Worm (Caenorhabditis elegans) whole organism, young adult: ENCODE data around the gene ptl-1.

Experiments used
- F57C9.4 ChIP-seq: sonication (generic microtip); optimal IDR thresholded peaks from 2 replicates; lab custom pipeline; 2017; ENCODE audit warnings: mild to moderate bottlenecking, missing genetic modification characterization, missing compliant biosample characterization
- Y53F4B.3 ChIP-seq: fragments of 200-800 bp; sonication (Bioruptor generic); IDR thresholded peaks from 2 replicates; pipeline ENCODE4 v1.3.6; 2022; ENCODE audit warnings: missing genetic modification reagents, missing genetic modification characterization, missing compliant biosample characterization
- Y53G8AR.9 ChIP-seq: fragments of 200-800 bp; sonication (Bioruptor generic); conservative IDR thresholded peaks from 2 replicates; pipeline ENCODE4 v1.3.6; 2022; ENCODE audit warnings: missing genetic modification reagents, missing genetic modification characterization, missing compliant biosample characterization
- Y79H2A.3 ChIP-seq: fragments of 200-800 bp; sonication (Bioruptor generic); conservative IDR thresholded peaks from 2 replicates; pipeline ENCODE4 v1.3.6; 2022; ENCODE audit warnings: missing genetic modification reagents, missing genetic modification characterization, missing compliant biosample characterization
- ama-1 ChIP-seq, 3 experiments: fragments of 150-350 bp in 1 of 3; sonication (generic microtip) in 2 of 3; optimal IDR thresholded peaks; 2 replicates each; lab custom pipeline; 2014 to 2018; ENCODE audit warnings: missing biosample characterization in 2 of 3, missing genetic modification characterization in 2 of 3, missing genetic modification reagents in 2 of 3
- hmg-1.2 ChIP-seq: fragments of 200-800 bp; sonication (Bioruptor generic); IDR thresholded peaks from 2 replicates; pipeline ENCODE4 v1.3.6; 2022; ENCODE audit warnings: missing genetic modification reagents, missing genetic modification characterization, missing compliant biosample characterization
- lag-1 ChIP-seq: fragments of 200-800 bp; sonication (Bioruptor generic); IDR thresholded peaks from 2 replicates; pipeline ENCODE4 v1.3.6; 2022; ENCODE audit warnings: missing genetic modification reagents, missing genetic modification characterization, missing compliant biosample characterization
- let-526 ChIP-seq: fragments of 200-800 bp; sonication (Bioruptor generic); IDR thresholded peaks from 2 replicates; pipeline ENCODE4 v1.3.6; 2022; ENCODE audit warnings: missing genetic modification reagents, missing genetic modification characterization, missing compliant biosample characterization
- let-607 ChIP-seq, 2 experiments: fragments of 200-800 bp in 1 of 2; sonication (Bioruptor generic) in 1 of 2; sonication (generic microtip) in 1 of 2; optimal IDR thresholded peaks; 2 replicates each; lab custom pipeline; 2016 to 2018; ENCODE audit warnings: mild to moderate bottlenecking in 2 of 2, missing compliant biosample characterization in 2 of 2, missing genetic modification characterization in 2 of 2, moderate library complexity in 2 of 2, missing genotype in 1 of 2
- lir-1 ChIP-seq: fragments of 200-800 bp; sonication (Bioruptor generic); conservative IDR thresholded peaks from 2 replicates; pipeline ENCODE4 v1.3.6; 2022; ENCODE audit warnings: missing genetic modification reagents, missing genetic modification characterization, missing compliant biosample characterization
- madf-8 ChIP-seq: fragments of 200-800 bp; sonication (Bioruptor generic); conservative IDR thresholded peaks from 2 replicates; pipeline ENCODE4 v1.3.6; 2022; ENCODE audit warnings: missing genetic modification reagents, missing genetic modification characterization, missing compliant biosample characterization
- mel-28 ChIP-seq: sonication (generic microtip); optimal IDR thresholded peaks from 2 replicates; lab custom pipeline; 2016; ENCODE audit warnings: borderline replicate concordance, mild to moderate bottlenecking, missing genetic modification characterization, missing compliant biosample characterization
- rpc-1 ChIP-seq, 2 experiments: fragments of 150-350 bp in 1 of 2; sonication (generic microtip) in 1 of 2; optimal IDR thresholded peaks; 2 replicates each; lab custom pipeline; 2014 to 2018; ENCODE audit warnings: missing biosample characterization in 1 of 2, missing genetic modification characterization in 1 of 2, missing genetic modification reagents in 1 of 2, missing genotype in 1 of 2
- snpc-1.1 ChIP-seq: sonication (generic microtip); optimal IDR thresholded peaks from 2 replicates; lab custom pipeline; 2017; ENCODE audit warnings: missing genetic modification characterization, mild to moderate bottlenecking, missing compliant biosample characterization, antibody characterized with exemption, moderate library complexity, missing genotype, missing genetic modification reagents; ENCODE audit not compliant: insufficient read depth
- snpc-4 ChIP-seq, 5 experiments: fragments of 150-350 bp in 1 of 5; sonication (generic microtip) in 4 of 5; optimal IDR thresholded peaks; 2 replicates each; lab custom pipeline; 2014 to 2018; ENCODE audit warnings: missing genetic modification characterization in 5 of 5, missing biosample characterization in 3 of 5, antibody characterized with exemption in 2 of 5, mild to moderate bottlenecking in 2 of 5, missing compliant biosample characterization in 2 of 5, missing genotype in 2 of 5, moderate library complexity in 2 of 5, missing genetic modification reagents in 1 of 5
- tbp1 ChIP-seq: fragments of 200-800 bp; sonication (Bioruptor generic); optimal IDR thresholded peaks from 2 replicates; lab custom pipeline; 2018; ENCODE audit warnings: mild to moderate bottlenecking, missing genetic modification characterization, missing compliant biosample characterization
- tbx-9 ChIP-seq: sonication (generic microtip); optimal IDR thresholded peaks from 2 replicates; lab custom pipeline; 2016; ENCODE audit warnings: borderline replicate concordance, missing genetic modification characterization, inconsistent platforms, missing compliant biosample characterization
- tlf-1 ChIP-seq: fragments of 200-800 bp; sonication (Bioruptor generic); optimal IDR thresholded peaks from 2 replicates; lab custom pipeline; 2018; ENCODE audit warnings: mild to moderate bottlenecking, missing genetic modification characterization, missing compliant biosample characterization
- unc-130 ChIP-seq: sonication (generic microtip); optimal IDR thresholded peaks from 2 replicates; lab custom pipeline; 2016; ENCODE audit warnings: missing genetic modification reagents, missing genetic modification characterization, missing compliant biosample characterization
- unc-62 ChIP-seq: fragments of 150-350 bp; optimal IDR thresholded peaks from 2 replicates; lab custom pipeline; 2014; ENCODE audit warnings: missing biosample characterization, missing genetic modification reagents, missing genetic modification characterization
- zfh-2 ChIP-seq: fragments of 200-800 bp; sonication (Bioruptor generic); conservative IDR thresholded peaks from 2 replicates; pipeline ENCODE4 v1.3.6; 2022; ENCODE audit warnings: missing genetic modification reagents, missing genetic modification characterization, missing compliant biosample characterization

Gene ptl-1

DNA sequence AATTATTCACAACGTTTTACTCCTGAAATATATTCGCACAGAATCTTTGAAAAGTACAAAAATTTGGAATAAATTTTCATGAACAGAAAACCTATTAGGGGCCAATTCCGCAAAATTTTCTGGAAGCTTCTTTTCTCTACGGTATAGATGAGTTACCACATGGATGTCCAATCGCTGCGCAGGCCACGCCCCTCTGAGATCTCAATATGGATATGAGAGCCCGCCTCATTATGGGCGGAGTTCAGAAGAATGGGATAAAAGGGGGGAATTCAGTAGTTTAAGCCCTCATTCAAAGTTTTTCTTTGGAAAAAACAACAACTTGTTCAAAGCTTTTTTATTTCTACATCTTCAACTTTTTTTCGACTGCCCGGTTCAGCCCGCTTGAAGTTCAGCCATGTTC is 46.6 kb downstream of the ptl-1 start, which contains the start of gene daf-7:
Gene daf-7 (plus strand): TSS at position 301 of the 400 bp plus-strand sequence.
- TF ChIP-seq unc-130 (GFP tag; lab: Kevin White, UChicago) (no peak), mel-28 (tag; lab: Kevin White, UChicago) (no peak)
- TF ChIP-seq, all 124 proteins: peak for 0

DNA sequence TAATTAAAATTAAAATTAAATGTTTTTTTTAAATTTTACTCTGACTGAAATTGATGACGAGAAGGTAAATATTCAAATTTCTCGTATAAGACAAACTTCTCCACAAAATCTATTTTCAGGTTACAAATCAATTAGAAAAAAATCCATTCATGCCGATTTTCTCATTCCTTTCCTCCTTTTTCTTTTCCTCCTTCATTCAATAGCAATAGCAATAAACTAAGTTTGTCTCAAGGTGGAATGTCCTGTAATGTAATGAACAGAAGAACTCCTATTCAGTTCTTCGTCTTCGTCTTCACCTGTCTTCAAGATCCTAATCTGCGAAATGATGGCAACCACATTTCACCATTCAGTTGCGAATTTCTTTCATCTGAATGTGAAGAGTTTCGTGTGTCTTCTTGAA is 50.9 kb downstream of the ptl-1 start, which contains the start of gene dac-1:
Gene dac-1 (plus strand): TSS at position 301 of the 400 bp plus-strand sequence.
- no peak for TF ChIP-seq Y53G8AR.9 (GFP tag; lab: Robert Waterston, UW)
- TF ChIP-seq lag-1 (GFP tag; lab: Robert Waterston, UW) = no peak
- no peak for TF ChIP-seq Y53F4B.3
- no peak for TF ChIP-seq unc-62 (GFP tag; lab: Kevin White, UChicago)
- no peak for TF ChIP-seq tlf-1 (GFP tag; lab: Kevin White, UChicago)
- TF ChIP-seq let-526 (GFP tag; lab: Robert Waterston, UW) = no peak
- TF ChIP-seq madf-8 (GFP tag; lab: Robert Waterston, UW) = no peak
- no peak for TF ChIP-seq hmg-1.2 (GFP tag; lab: Robert Waterston, UW)
- TF ChIP-seq Y79H2A.3 (GFP tag; lab: Robert Waterston, UW) = no peak
- TF ChIP-seq F57C9.4 (tag; lab: Kevin White, UChicago) = no peak
- TF ChIP-seq lir-1 (GFP tag; lab: Robert Waterston, UW) = no peak
- no peak for TF ChIP-seq tbp1 (GFP tag; lab: Kevin White, UChicago)
- no peak for TF ChIP-seq rpc-1 (optimal IDR thresholded peaks at IDR 0.05; lab: Kevin White, UChicago)
- no peak for TF ChIP-seq rpc-1 (tag; optimal IDR thresholded peaks at IDR 0.05; lab: Kevin White, UChicago)
- no peak for TF ChIP-seq tbx-9

DNA sequence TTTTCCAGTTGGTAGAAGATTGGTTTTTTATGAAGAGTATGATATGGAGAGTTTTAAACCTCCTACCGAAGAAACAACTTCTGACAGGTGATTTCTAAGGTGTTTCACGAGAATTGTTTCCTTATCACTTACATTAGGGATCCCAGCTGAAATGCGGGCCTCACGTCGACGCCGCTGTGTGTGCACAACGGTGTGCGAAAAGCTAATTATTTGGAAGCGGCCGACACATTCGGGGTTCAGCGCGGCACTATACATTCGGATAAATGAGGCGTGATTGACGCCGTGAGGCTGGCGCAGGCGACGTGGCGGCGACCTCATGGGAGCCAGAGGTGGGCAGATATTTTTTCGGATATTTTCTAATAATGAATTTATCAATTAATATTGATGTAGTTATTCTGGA is 54.3 kb downstream of the ptl-1 start:
- TF ChIP-seq snpc-1.1 = peak; percentile 83
- TF ChIP-seq ama-1 (optimal IDR thresholded peaks at IDR 0.05; lab: Kevin White, UChicago) = no peak
- TF ChIP-seq ama-1 (GFP tag; optimal IDR thresholded peaks at IDR 0.05; lab: Kevin White, UChicago) = no peak
- TF ChIP-seq zfh-2 (GFP tag; lab: Robert Waterston, UW) = 0 out of 2 replicates have a peak, but pooled peaks have one; percentile 21
- TF ChIP-seq snpc-4 (GFP tag; optimal IDR thresholded peaks at IDR 0.05; lab: Kevin White, UChicago) = peak; percentile 44
- TF ChIP-seq snpc-4 (tag; optimal IDR thresholded peaks at IDR 0.05; lab: Kevin White, UChicago) = peak in 2 of 4 experiments; percentile 81 to 88
- TF ChIP-seq let-607 (tag; optimal IDR thresholded peaks at IDR 0.05; lab: Kevin White, UChicago) = no peak
